Worm (Caenorhabditis elegans) whole organism, early embryonic: ENCODE results near the gene acd-4.

Experiments used
- B0310.2 ChIP-seq: sonication (generic microtip); optimal IDR thresholded peaks from 2 replicates; lab custom pipeline; 2016; ENCODE audit warnings: mild to moderate bottlenecking, missing genetic modification characterization, missing compliant biosample characterization
- F13C5.2 ChIP-seq: sonication (generic microtip); optimal IDR thresholded peaks from 2 replicates; lab custom pipeline; 2017; ENCODE audit warnings: mild to moderate bottlenecking, missing genetic modification characterization, inconsistent platforms, missing compliant biosample characterization
- ama-1 ChIP-seq: fragments of 150-350 bp; optimal IDR thresholded peaks from 2 replicates; lab custom pipeline; 2014
- ceh-13 ChIP-seq: fragments of 200-800 bp; sonication (Bioruptor generic); optimal IDR thresholded peaks from 2 replicates; lab custom pipeline; 2018; ENCODE audit warnings: mild to moderate bottlenecking, missing genetic modification characterization, missing compliant biosample characterization
- ceh-36 ChIP-seq: sonication (generic microtip); optimal IDR thresholded peaks from 2 replicates; lab custom pipeline; 2016; ENCODE audit warnings: missing genetic modification characterization, inconsistent platforms, missing compliant biosample characterization
- ets-7 ChIP-seq: sonication (generic microtip); optimal IDR thresholded peaks from 2 replicates; lab custom pipeline; 2016; ENCODE audit warnings: missing genotype, missing genetic modification characterization, missing compliant biosample characterization
- hmbx-1 ChIP-seq: sonication (generic microtip); optimal IDR thresholded peaks from 2 replicates; lab custom pipeline; 2016; ENCODE audit warnings: mild to moderate bottlenecking, missing genetic modification characterization, missing compliant biosample characterization
- hmg-4 ChIP-seq: fragments of 200-800 bp; sonication (Bioruptor generic); optimal IDR thresholded peaks from 2 replicates; lab custom pipeline; 2018; ENCODE audit warnings: mild to moderate bottlenecking, missing genetic modification characterization, missing compliant biosample characterization
- scrt-1 ChIP-seq: fragments of 200-800 bp; sonication (Bioruptor generic); IDR thresholded peaks from 2 replicates; pipeline ENCODE4 v1.3.6; 2022; ENCODE audit warnings: missing genetic modification characterization, missing compliant biosample characterization
- sea-1 ChIP-seq: fragments of 200-800 bp; sonication (Bioruptor generic); conservative IDR thresholded peaks from 2 replicates; pipeline ENCODE4 v1.3.6; 2022; ENCODE audit warnings: missing genetic modification characterization, missing compliant biosample characterization
- tbx-11 ChIP-seq: fragments of 200-800 bp; sonication (Bioruptor generic); IDR thresholded peaks from 2 replicates; pipeline ENCODE4 v1.3.6; 2022; ENCODE audit warnings: missing genetic modification characterization, missing compliant biosample characterization
- tbx-37 ChIP-seq: fragments of 200-800 bp; sonication (Bioruptor generic); conservative IDR thresholded peaks from 2 replicates; pipeline ENCODE4 v1.3.6; 2022; ENCODE audit warnings: missing genetic modification reagents, missing genetic modification characterization, missing compliant biosample characterization
- tra-4 ChIP-seq: sonication (generic microtip); optimal IDR thresholded peaks from 2 replicates; lab custom pipeline; 2017; ENCODE audit warnings: missing genetic modification characterization, missing compliant biosample characterization

ce11 chrV:8632788-8633187 is 5.2 kb upstream of the acd-4 start:
- TF ChIP-seq ceh-36 (tag; lab: Kevin White, UChicago): no peak
- TF ChIP-seq hmg-4: no peak
- TF ChIP-seq hmbx-1 (tag; lab: Kevin White, UChicago): no peak
- no peak for TF ChIP-seq ets-7 (tag; lab: Kevin White, UChicago)
- no peak for TF ChIP-seq ama-1 (lab: Kevin White, UChicago)
- TF ChIP-seq tbx-11 (GFP tag; lab: Robert Waterston, UW): no peak
- TF ChIP-seq sea-1 (GFP tag; lab: Robert Waterston, UW): no peak
- no peak for TF ChIP-seq tra-4
- TF ChIP-seq F13C5.2 (tag; lab: Kevin White, UChicago): no peak
- TF ChIP-seq scrt-1: no peak
- no peak for TF ChIP-seq tbx-37 (GFP tag; lab: Robert Waterston, UW)
- no peak for TF ChIP-seq ceh-13
- TF ChIP-seq B0310.2: no peak
